3 worm cellular contexts compared by ENCODE assay signal in genomic region chrX:661727-662330, ce11.
TF ChIP-seq lines count a peak whose summit lies in the region.

rund-1 (minus strand) TSS chrX:661777.

TF ChIP-seq in whole organism, L1 larva, 84 proteins besides CTCF, POLR2A, EP300 and RAD21 (continued from another document):
- no peak for TF ChIP-seq fkh-4 (tag; optimal IDR thresholded peaks at IDR 0.05; lab: Kevin White, UChicago; ENCODE audit: borderline replicate concordance)
- TF ChIP-seq grh-1 (GFP tag; IDR thresholded peaks at IDR 0.05; lab: Robert Waterston, UW) = no peak
- peak; percentile 40 for TF ChIP-seq skn-1 (tag; optimal IDR thresholded peaks at IDR 0.05; lab: Kevin White, UChicago)
- TF ChIP-seq dsc-1 (tag; optimal IDR thresholded peaks at IDR 0.05; lab: Kevin White, UChicago) = peak; percentile 83
- peak; percentile 79 for TF ChIP-seq fkh-10 (GFP tag; optimal IDR thresholded peaks at IDR 0.05; lab: Kevin White, UChicago)
- peak; percentile 31 for TF ChIP-seq isw-1 (GFP tag; IDR thresholded peaks at IDR 0.05; lab: Robert Waterston, UW)
- TF ChIP-seq mep-1 (tag; optimal IDR thresholded peaks at IDR 0.05; lab: Kevin White, UChicago) = peak; percentile 69
- no peak for TF ChIP-seq ceh-90 (tag; optimal IDR thresholded peaks at IDR 0.05; lab: Kevin White, UChicago)
- peak; percentile 50 to 51 for TF ChIP-seq lsy-2 (tag; optimal IDR thresholded peaks at IDR 0.05; lab: Kevin White, UChicago)
- TF ChIP-seq nhr-77 (tag; optimal IDR thresholded peaks at IDR 0.05; lab: Kevin White, UChicago) = peak; percentile 33
- TF ChIP-seq egl-13 (tag; optimal IDR thresholded peaks at IDR 0.05; lab: Kevin White, UChicago) = peak; percentile 68
- TF ChIP-seq unc-62 (GFP tag; optimal IDR thresholded peaks at IDR 0.05; lab: Kevin White, UChicago) = no peak
- peak; percentile 71 for TF ChIP-seq unc-86 (tag; optimal IDR thresholded peaks at IDR 0.05; lab: Kevin White, UChicago)
- no peak for TF ChIP-seq ets-5 (GFP tag; IDR thresholded peaks at IDR 0.05; lab: Robert Waterston, UW)
- TF ChIP-seq ceh-82 (tag; optimal IDR thresholded peaks at IDR 0.05; lab: Kevin White, UChicago) = peak in 1 of 3 experiments; percentile 62
- TF ChIP-seq sox-4 (tag; optimal IDR thresholded peaks at IDR 0.05; lab: Kevin White, UChicago) = peak; percentile 71
- TF ChIP-seq xbp-1 (tag; optimal IDR thresholded peaks at IDR 0.05; lab: Kevin White, UChicago) = peak; percentile 41
- TF ChIP-seq zag-1 (tag; optimal IDR thresholded peaks at IDR 0.05; lab: Kevin White, UChicago) = peak; percentile 36
- TF ChIP-seq fkh-8 (tag; optimal IDR thresholded peaks at IDR 0.05; lab: Kevin White, UChicago) = peak; percentile 98
- peak; percentile 43 for TF ChIP-seq mef-2 (tag; optimal IDR thresholded peaks at IDR 0.05; lab: Kevin White, UChicago)
- peak; percentile 66 for TF ChIP-seq swsn-7 (tag; optimal IDR thresholded peaks at IDR 0.05; lab: Kevin White, UChicago)
- no peak for TF ChIP-seq hpl-2 (GFP tag; optimal IDR thresholded peaks at IDR 0.05; lab: Kevin White, UChicago)
- no peak for TF ChIP-seq unc-30 (tag; optimal IDR thresholded peaks at IDR 0.05; lab: Kevin White, UChicago)
- peak in 1 of 2 experiments; percentile 11 for TF ChIP-seq efl-1 (optimal IDR thresholded peaks at IDR 0.05; lab: Kevin White, UChicago)
- TF ChIP-seq efl-1 (GFP tag; optimal IDR thresholded peaks at IDR 0.05 in 1 of 2; lab: Kevin White, UChicago) = no peak
- TF ChIP-seq pax-3 (tag; optimal IDR thresholded peaks at IDR 0.05; lab: Kevin White, UChicago) = peak; percentile 46
- TF ChIP-seq irx-1 (tag; optimal IDR thresholded peaks at IDR 0.05; lab: Kevin White, UChicago) = peak; percentile 0
- no peak for TF ChIP-seq unc-130 (tag; optimal IDR thresholded peaks at IDR 0.05; lab: Kevin White, UChicago)
- TF ChIP-seq jun-1 (tag; optimal IDR thresholded peaks at IDR 0.05; lab: Kevin White, UChicago) = peak; percentile 19

TF ChIP-seq in whole organism, L2 larva, 48 proteins besides CTCF, POLR2A, EP300 and RAD21 (continued from another document):
- TF ChIP-seq sma-9 (GFP tag; optimal IDR thresholded peaks at IDR 0.05; lab: Kevin White, UChicago) (peak; percentile 50), sma-9 (tag; optimal IDR thresholded peaks at IDR 0.05; lab: Kevin White, UChicago) (no peak), zag-1 (tag; optimal IDR thresholded peaks at IDR 0.05; lab: Kevin White, UChicago) (peak; percentile 39), nhr-6 (tag; optimal IDR thresholded peaks at IDR 0.05; lab: Kevin White, UChicago) (peak; percentile 14), blmp-1 (tag; optimal IDR thresholded peaks at IDR 0.05; lab: Kevin White, UChicago; ENCODE audit: insufficient read depth) (no peak), ztf-1 (GFP tag; conservative IDR thresholded peaks at IDR 0.05; lab: Robert Waterston, UW) (no peak), ztf-4 (tag; optimal IDR thresholded peaks at IDR 0.05; lab: Kevin White, UChicago) (peak; percentile 29), nhr-11 (tag; optimal IDR thresholded peaks at IDR 0.05; lab: Kevin White, UChicago) (no peak), unc-62 (GFP tag; optimal IDR thresholded peaks at IDR 0.05; lab: Kevin White, UChicago) (no peak), nhr-23 (tag; optimal IDR thresholded peaks at IDR 0.05; lab: Kevin White, UChicago) (no peak), mab-5 (tag; optimal IDR thresholded peaks at IDR 0.05; lab: Kevin White, UChicago) (peak; percentile 7), peb-1 (tag; optimal IDR thresholded peaks at IDR 0.05; lab: Kevin White, UChicago) (no peak), sma-3 (GFP tag; optimal IDR thresholded peaks at IDR 0.05; lab: Kevin White, UChicago) (no peak), fos-1 (tag; optimal IDR thresholded peaks at IDR 0.05; lab: Kevin White, UChicago) (peak; percentile 57), snpc-4 (tag; optimal IDR thresholded peaks at IDR 0.05; lab: Kevin White, UChicago) (peak; percentile 79), nhr-25 (tag; optimal IDR thresholded peaks at IDR 0.05; lab: Kevin White, UChicago) (no peak), lin-11 (tag; optimal IDR thresholded peaks at IDR 0.05; lab: Kevin White, UChicago) (peak; percentile 72), Y55F3AM.14 (GFP tag; optimal IDR thresholded peaks at IDR 0.05; lab: Kevin White, UChicago) (peak; percentile 44), lin-13 (GFP tag; optimal IDR thresholded peaks at IDR 0.05; lab: Kevin White, UChicago) (peak; percentile 56), dmd-4 (tag; optimal IDR thresholded peaks at IDR 0.05; lab: Kevin White, UChicago) (no peak), skn-1 (tag; optimal IDR thresholded peaks at IDR 0.05; lab: Kevin White, UChicago) (no peak), unc-39 (tag; optimal IDR thresholded peaks at IDR 0.05; lab: Kevin White, UChicago) (no peak), nhr-10 (tag; optimal IDR thresholded peaks at IDR 0.05; lab: Kevin White, UChicago) (no peak), mbf-1 (tag; optimal IDR thresholded peaks at IDR 0.05; lab: Kevin White, UChicago) (no peak), lin-39 (tag; optimal IDR thresholded peaks at IDR 0.05; lab: Kevin White, UChicago) (no peak), sem-4 (tag; optimal IDR thresholded peaks at IDR 0.05; lab: Kevin White, UChicago) (no peak), nhr-129 (tag; optimal IDR thresholded peaks at IDR 0.05; lab: Kevin White, UChicago) (peak; percentile 66), alr-1 (tag; optimal IDR thresholded peaks at IDR 0.05; lab: Kevin White, UChicago) (no peak), elt-1 (tag; optimal IDR thresholded peaks at IDR 0.05; lab: Kevin White, UChicago) (no peak), aly-2 (tag; optimal IDR thresholded peaks at IDR 0.05; lab: Kevin White, UChicago) (no peak), nhr-237 (tag; optimal IDR thresholded peaks at IDR 0.05; lab: Kevin White, UChicago) (no peak), ama-1 (optimal IDR thresholded peaks at IDR 0.05; lab: Kevin White, UChicago) (no peak), elt-3 (tag; optimal IDR thresholded peaks at IDR 0.05; lab: Kevin White, UChicago) (no peak), lsy-2 (tag; optimal IDR thresholded peaks at IDR 0.05; lab: Kevin White, UChicago) (peak in 1 of 2 experiments; percentile 69), nhr-12 (tag; optimal IDR thresholded peaks at IDR 0.05; lab: Kevin White, UChicago) (no peak), C34F6.9 (tag; optimal IDR thresholded peaks at IDR 0.05; lab: Kevin White, UChicago) (peak; percentile 86), mdl-1 (tag; optimal IDR thresholded peaks at IDR 0.05; lab: Kevin White, UChicago) (peak in 1 of 2 experiments; percentile 68), unc-55 (GFP tag; optimal IDR thresholded peaks at IDR 0.05; lab: Kevin White, UChicago) (peak; percentile 81)

TF ChIP-seq in whole organism, L4 larva, 104 proteins besides CTCF, POLR2A, EP300 and RAD21 (continued from another document):
- TF ChIP-seq F44E2.7 (GFP tag; IDR thresholded peaks at IDR 0.05; lab: Robert Waterston, UW) (no peak), ctbp-1 (GFP tag; IDR thresholded peaks at IDR 0.05; lab: Robert Waterston, UW) (no peak), lim-7 (GFP tag; IDR thresholded peaks at IDR 0.05; lab: Robert Waterston, UW) (no peak), nhr-11 (tag; optimal IDR thresholded peaks at IDR 0.05; lab: Kevin White, UChicago) (peak; percentile 73), fkh-10 (GFP tag; optimal IDR thresholded peaks at IDR 0.05; lab: Kevin White, UChicago) (no peak), attf-4 (tag; optimal IDR thresholded peaks at IDR 0.05; lab: Kevin White, UChicago) (no peak), zip-11 (GFP tag; IDR thresholded peaks at IDR 0.05; lab: Robert Waterston, UW) (no peak), dmd-6 (GFP tag; IDR thresholded peaks at IDR 0.05; lab: Robert Waterston, UW) (peak; percentile 48), cey-2 (tag; optimal IDR thresholded peaks at IDR 0.05; lab: Kevin White, UChicago; ENCODE audit: borderline replicate concordance, insufficient read depth) (no peak), tag-97 (GFP tag; IDR thresholded peaks at IDR 0.05; lab: Robert Waterston, UW) (no peak), madf-9 (GFP tag; conservative IDR thresholded peaks at IDR 0.05; lab: Robert Waterston, UW) (no peak), lin-29 (GFP tag; IDR thresholded peaks at IDR 0.05; lab: Robert Waterston, UW) (no peak), duxl-1 (tag; optimal IDR thresholded peaks at IDR 0.05; lab: Kevin White, UChicago; ENCODE audit: poor library complexity) (no peak), dmd-9 (GFP tag; IDR thresholded peaks at IDR 0.05; lab: Robert Waterston, UW) (no peak), nhr-25 (tag; optimal IDR thresholded peaks at IDR 0.05; lab: Kevin White, UChicago; ENCODE audit: borderline replicate concordance, insufficient read depth) (no peak), mep-1 (tag; optimal IDR thresholded peaks at IDR 0.05; lab: Kevin White, UChicago) (peak; percentile 48), nhr-10 (tag; optimal IDR thresholded peaks at IDR 0.05; lab: Kevin White, UChicago) (no peak), skn-1 (tag; optimal IDR thresholded peaks at IDR 0.05; lab: Kevin White, UChicago) (no peak), saeg-2 (GFP tag; IDR thresholded peaks at IDR 0.05; lab: Robert Waterston, UW) (no peak), lin-13 (GFP tag; optimal IDR thresholded peaks at IDR 0.05; lab: Kevin White, UChicago) (no peak), rbr-2 (tag; optimal IDR thresholded peaks at IDR 0.05; lab: Kevin White, UChicago) (peak; percentile 53), nhr-77 (tag; optimal IDR thresholded peaks at IDR 0.05; lab: Kevin White, UChicago) (no peak), lin-1 (GFP tag; IDR thresholded peaks at IDR 0.05; lab: Robert Waterston, UW) (no peak), lin-15B (tag; optimal IDR thresholded peaks at IDR 0.05; lab: Kevin White, UChicago) (no peak), F26F4.8 (GFP tag; conservative IDR thresholded peaks at IDR 0.05; lab: Robert Waterston, UW) (no peak), lin-39 (tag; optimal IDR thresholded peaks at IDR 0.05; lab: Kevin White, UChicago) (no peak), jun-1 (tag; optimal IDR thresholded peaks at IDR 0.05; lab: Kevin White, UChicago) (no peak), Y105C5A.15 (GFP tag; IDR thresholded peaks at IDR 0.05; lab: Robert Waterston, UW) (no peak), mes-2 (tag; optimal IDR thresholded peaks at IDR 0.05; lab: Kevin White, UChicago; ENCODE audit: poor library complexity, severe bottlenecking) (no peak), zfp-3 (GFP tag; conservative IDR thresholded peaks at IDR 0.05; lab: Robert Waterston, UW) (no peak), nhr-6 (tag; optimal IDR thresholded peaks at IDR 0.05; lab: Kevin White, UChicago) (no peak), nhr-237 (tag; optimal IDR thresholded peaks at IDR 0.05; lab: Kevin White, UChicago) (no peak), Y48G9A.11 (GFP tag; IDR thresholded peaks at IDR 0.05; lab: Robert Waterston, UW) (no peak), daf-8 (GFP tag; IDR thresholded peaks at IDR 0.05; lab: Robert Waterston, UW) (no peak), set-16 (GFP tag; IDR thresholded peaks at IDR 0.05; lab: Robert Waterston, UW) (no peak), mdt-29 (GFP tag; IDR thresholded peaks at IDR 0.05; lab: Robert Waterston, UW) (no peak), arid-1 (GFP tag; conservative IDR thresholded peaks at IDR 0.05; lab: Robert Waterston, UW) (no peak), spr-3 (GFP tag; optimal IDR thresholded peaks at IDR 0.05; lab: Kevin White, UChicago) (no peak), ces-1 (GFP tag; optimal IDR thresholded peaks at IDR 0.05; lab: Kevin White, UChicago) (no peak), aly-2 (tag; optimal IDR thresholded peaks at IDR 0.05; lab: Kevin White, UChicago) (no peak), php-3 (GFP tag; IDR thresholded peaks at IDR 0.05; lab: Robert Waterston, UW) (no peak), ztf-11 (tag; optimal IDR thresholded peaks at IDR 0.05; lab: Kevin White, UChicago) (no peak), ztf-7 (tag; optimal IDR thresholded peaks at IDR 0.05; lab: Kevin White, UChicago) (no peak), F10B5.3 (tag; optimal IDR thresholded peaks at IDR 0.05; lab: Kevin White, UChicago) (no peak), nhr-76 (tag; optimal IDR thresholded peaks at IDR 0.05; lab: Kevin White, UChicago) (no peak), pha-4 (GFP tag; IDR thresholded peaks at IDR 0.05; lab: Robert Waterston, UW) (no peak), pha-4 (tag; optimal IDR thresholded peaks at IDR 0.05; lab: Kevin White, UChicago) (no peak), gei-8 (GFP tag; optimal IDR thresholded peaks at IDR 0.05; lab: Kevin White, UChicago) (no peak), unc-62 (GFP tag; optimal IDR thresholded peaks at IDR 0.05 in 1 of 2; lab: Kevin White, UChicago) (no peak), unc-62 (tag; optimal IDR thresholded peaks at IDR 0.05; lab: Kevin White, UChicago) (no peak), daf-16 (GFP tag; optimal IDR thresholded peaks at IDR 0.05; lab: Kevin White, UChicago) (no peak), daf-16 (tag; optimal IDR thresholded peaks at IDR 0.05; lab: Kevin White, UChicago) (peak; percentile 44), nhr-42 (GFP tag; IDR thresholded peaks at IDR 0.05; lab: Robert Waterston, UW) (no peak), ceh-28 (tag; optimal IDR thresholded peaks at IDR 0.05; lab: Kevin White, UChicago) (no peak), zfp-2 (tag; optimal IDR thresholded peaks at IDR 0.05; lab: Kevin White, UChicago) (no peak), mdl-1 (tag; optimal IDR thresholded peaks at IDR 0.05; lab: Kevin White, UChicago) (peak in 1 of 2 experiments; percentile 61), nhr-41 (GFP tag; IDR thresholded peaks at IDR 0.05; lab: Robert Waterston, UW) (no peak), ama-1 (optimal IDR thresholded peaks at IDR 0.05; lab: Kevin White, UChicago) (no peak), hif-1 (tag; optimal IDR thresholded peaks at IDR 0.05; lab: Kevin White, UChicago) (peak in 1 of 2 experiments; percentile 39), hlh-30 (tag; optimal IDR thresholded peaks at IDR 0.05; lab: Kevin White, UChicago; ENCODE audit: insufficient read depth) (peak; percentile 68), ZK337.2 (GFP tag; IDR thresholded peaks at IDR 0.05; lab: Robert Waterston, UW) (no peak), egl-43 (GFP tag; IDR thresholded peaks at IDR 0.05; lab: Robert Waterston, UW) (no peak)
